Worm (Caenorhabditis elegans) whole organism, L2 larva: ENCODE results near the gene sel-9.

Experiments used
- aly-2 ChIP-seq: fragments of 150-350 bp; optimal IDR thresholded peaks from 2 replicates; lab custom pipeline; 2014; ENCODE audit warnings: missing biosample characterization, missing genetic modification characterization
- elt-1 ChIP-seq: fragments of 150-350 bp; optimal IDR thresholded peaks from 2 replicates; lab custom pipeline; 2014; ENCODE audit warnings: missing biosample characterization, missing genetic modification characterization
- fos-1 ChIP-seq: fragments of 150-350 bp; optimal IDR thresholded peaks from 2 replicates; lab custom pipeline; 2014; ENCODE audit warnings: missing biosample characterization, missing genetic modification characterization
- nhr-6 ChIP-seq: fragments of 150-350 bp; optimal IDR thresholded peaks from 2 replicates; lab custom pipeline; 2014; ENCODE audit warnings: missing biosample characterization, missing genetic modification characterization
- ztf-4 ChIP-seq: fragments of 150-350 bp; optimal IDR thresholded peaks from 2 replicates; lab custom pipeline; 2014; ENCODE audit warnings: missing biosample characterization, missing genetic modification characterization

DNA sequence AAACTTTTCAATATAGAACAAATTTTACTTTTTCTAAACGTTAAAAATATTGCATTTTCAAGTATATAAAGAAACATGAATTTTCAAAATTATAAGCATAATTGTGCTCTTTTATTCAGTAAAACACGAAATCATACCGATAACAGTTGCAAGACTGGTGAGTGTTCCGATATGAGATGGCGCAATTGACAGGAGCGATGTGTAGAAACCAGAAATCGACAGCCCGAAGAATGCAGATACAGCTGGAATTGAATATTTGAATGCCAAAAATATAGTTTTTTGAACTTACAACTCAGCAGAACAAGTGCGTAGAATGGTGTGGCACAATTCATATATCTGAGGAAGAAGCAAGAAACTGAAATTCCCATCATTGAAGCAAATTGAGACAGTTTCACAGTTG is 19.4 kb downstream of the sel-9 start:
- TF ChIP-seq aly-2 (tag; lab: Kevin White, UChicago), result no peak
- TF ChIP-seq fos-1, result no peak
- TF ChIP-seq ztf-4, result no peak
- TF ChIP-seq elt-1 (tag; lab: Kevin White, UChicago), result no peak
- TF ChIP-seq nhr-6 (tag; lab: Kevin White, UChicago), result no peak
